Worm (Caenorhabditis elegans): ENCODE data around the gene sprr-1.

The sprr-1 gene

DNA sequence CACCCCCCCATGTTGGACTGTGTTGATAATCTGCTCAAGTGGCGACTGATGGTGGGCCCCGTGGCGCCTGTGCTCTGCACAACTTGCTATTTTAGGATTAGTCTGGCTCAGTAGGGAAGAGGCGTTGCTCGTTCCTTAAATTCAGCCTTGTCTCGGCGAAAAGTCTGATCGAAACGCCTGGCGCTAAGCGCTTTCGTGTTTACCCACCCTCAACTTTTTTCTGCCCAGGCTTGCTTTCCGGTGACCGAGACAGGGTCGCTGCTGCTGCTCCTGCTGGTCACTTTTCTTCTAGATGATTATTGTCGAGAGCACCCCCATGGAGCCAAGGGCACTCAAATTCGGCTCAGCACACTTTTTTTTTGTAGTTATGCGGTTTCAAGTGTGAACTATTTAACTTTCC lies 48.4 kb downstream of the sprr-1 start:
- TF ChIP-seq F13C5.2 (tag; optimal IDR thresholded peaks at IDR 0.05) (no peak), pes-1 (GFP tag; IDR thresholded peaks at IDR 0.05) (no peak), ceh-36 (tag; optimal IDR thresholded peaks at IDR 0.05) (no peak), B0310.2 (tag; optimal IDR thresholded peaks at IDR 0.05) (no peak), flt-1 (GFP tag; IDR thresholded peaks at IDR 0.05) (no peak), ama-1 (optimal IDR thresholded peaks at IDR 0.05) (no peak), tbx-37 (GFP tag; conservative IDR thresholded peaks at IDR 0.05) (no peak), sea-1 (GFP tag; conservative IDR thresholded peaks at IDR 0.05) (no peak), hmg-4 (GFP tag; optimal IDR thresholded peaks at IDR 0.05) (no peak), tra-4 (tag; optimal IDR thresholded peaks at IDR 0.05) (no peak), ceh-13 (GFP tag; optimal IDR thresholded peaks at IDR 0.05) (no peak), aly-1 (tag; optimal IDR thresholded peaks at IDR 0.05) (no peak), hmbx-1 (tag; optimal IDR thresholded peaks at IDR 0.05) (no peak)

DNA sequence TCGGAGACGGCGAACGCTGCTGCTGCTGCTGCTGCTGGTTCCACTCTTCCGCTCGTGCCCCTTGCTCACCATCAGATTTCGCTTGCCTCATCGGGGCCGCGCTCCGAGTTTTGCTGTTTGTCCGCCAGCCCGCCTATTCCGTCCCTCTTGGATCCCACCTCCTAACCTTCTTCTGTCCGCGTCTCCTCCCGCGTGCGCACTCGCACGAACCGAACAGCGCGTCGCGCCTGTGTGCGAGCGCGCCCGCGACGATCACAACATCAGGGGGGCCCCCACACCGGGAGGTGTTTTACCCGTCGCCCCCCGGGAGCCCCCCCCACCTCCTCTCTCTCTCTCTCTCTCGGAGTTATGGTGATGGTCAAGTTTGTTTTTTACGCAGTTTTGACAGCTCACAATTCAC lies 49.7 kb downstream of the sprr-1 start:
- TF ChIP-seq pes-1 (GFP tag; IDR thresholded peaks at IDR 0.05) (0 out of 2 replicates have a peak, but pooled peaks have one; percentile 56), B0310.2 (tag; optimal IDR thresholded peaks at IDR 0.05) (no peak)

Data from whole organism, early embryonic.